Fruit fly (Drosophila melanogaster) whole organism, embryonic: Measurements from ENCODE around the gene CG17612.
A peak's percentile ranks its signal among the peaks of the same experiment; 100 is the strongest.

Source experiments
- Adf1 ChIP-seq: fragments of 200-800 bp; sonication (Bioruptor generic); IDR thresholded peaks from 2 replicates; pipeline ENCODE4 v1.3.6; 2022; ENCODE audit warnings: missing biosample characterization, missing genetic modification characterization
- Antp ChIP-seq: fragments of 200-800 bp; sonication (Bioruptor generic); optimal IDR thresholded peaks from 3 replicates; lab custom pipeline; 2016; ENCODE audit warnings: missing biosample characterization, missing genetic modification characterization
- Atf3 ChIP-seq: fragments of 200-800 bp; sonication (Bioruptor generic); optimal IDR thresholded peaks from 3 replicates; lab custom pipeline; 2016; ENCODE audit warnings: missing biosample characterization, missing genetic modification characterization
- Atf6 ChIP-seq: fragments of 200-800 bp; sonication (Bioruptor generic); IDR thresholded peaks from 2 replicates; pipeline ENCODE4 v1.3.6; 2022; ENCODE audit warnings: missing biosample characterization, missing genetic modification characterization
- B-H2 ChIP-seq: fragments of 200-800 bp; sonication (Bioruptor generic); optimal IDR thresholded peaks from 2 replicates; lab custom pipeline; 2018; ENCODE audit warnings: missing biosample characterization, mild to moderate bottlenecking, missing genetic modification characterization
- CG10274 ChIP-seq: fragments of 200-800 bp; sonication (Bioruptor generic); optimal IDR thresholded peaks from 3 replicates; lab custom pipeline; 2017; ENCODE audit warnings: missing biosample characterization, mild to moderate bottlenecking, missing genetic modification characterization
- CG10321 ChIP-seq: fragments of 200-800 bp; sonication (Bioruptor generic); IDR thresholded peaks from 2 replicates; pipeline ENCODE4 v1.3.6; 2022; ENCODE audit warnings: missing biosample characterization, missing genetic modification characterization
- CG10565 ChIP-seq: fragments of 200-800 bp; sonication (Bioruptor generic); optimal IDR thresholded peaks from 3 replicates; lab custom pipeline; 2016; ENCODE audit warnings: missing biosample characterization, mild to moderate bottlenecking, missing genetic modification characterization
- CG12071 ChIP-seq: fragments of 200-800 bp; sonication (Bioruptor generic); optimal IDR thresholded peaks from 3 replicates; lab custom pipeline; 2018; ENCODE audit warnings: missing biosample characterization, mild to moderate bottlenecking, missing genetic modification characterization
- CG13296 ChIP-seq: fragments of 200-800 bp; sonication (Bioruptor generic); optimal IDR thresholded peaks from 3 replicates; lab custom pipeline; 2018; ENCODE audit warnings: missing biosample characterization, mild to moderate bottlenecking, missing genetic modification characterization
- CG13424 ChIP-seq: fragments of 200-800 bp; sonication (Bioruptor generic); optimal IDR thresholded peaks from 2 replicates; lab custom pipeline; 2019; ENCODE audit warnings: missing biosample characterization, mild to moderate bottlenecking, missing genetic modification characterization, moderate library complexity
- CG14050 ChIP-seq: fragments of 200-800 bp; sonication (Bioruptor generic); IDR thresholded peaks from 3 replicates; pipeline ENCODE4 v1.3.6; 2022; ENCODE audit warnings: missing biosample characterization, missing genetic modification characterization
- CG15269 ChIP-seq: fragments of 200-800 bp; sonication (Bioruptor generic); optimal IDR thresholded peaks from 2 replicates; lab custom pipeline; 2018; ENCODE audit warnings: missing biosample characterization, mild to moderate bottlenecking, missing genetic modification characterization, moderate library complexity
- CG15514 ChIP-seq: fragments of 200-800 bp; sonication (Bioruptor generic); optimal IDR thresholded peaks from 3 replicates; lab custom pipeline; 2017; ENCODE audit warnings: missing biosample characterization, missing genetic modification characterization, mild to moderate bottlenecking, moderate library complexity, missing genetic modification reagents
- CG1647 ChIP-seq: fragments of 200-800 bp; sonication (Bioruptor generic); optimal IDR thresholded peaks from 3 replicates; lab custom pipeline; 2016; ENCODE audit warnings: missing biosample characterization, missing genetic modification characterization
- CG16813 ChIP-seq: fragments of 200-800 bp; sonication (Bioruptor generic); IDR thresholded peaks from 3 replicates; pipeline ENCODE4 v1.3.6; 2022; ENCODE audit warnings: missing biosample characterization, missing genetic modification characterization; ENCODE audit not compliant: partially characterized antibody
- CG2120 ChIP-seq: fragments of 200-800 bp; sonication (Bioruptor generic); optimal IDR thresholded peaks from 3 replicates; lab custom pipeline; 2016; ENCODE audit warnings: missing biosample characterization, missing genetic modification characterization
- CG32767 ChIP-seq: fragments of 200-800 bp; sonication (Bioruptor generic); IDR thresholded peaks from 2 replicates; pipeline ENCODE4 v1.3.6; 2022; ENCODE audit warnings: missing biosample characterization, missing genetic modification characterization
- CG3281 ChIP-seq: fragments of 200-800 bp; sonication (Bioruptor generic); optimal IDR thresholded peaks from 3 replicates; lab custom pipeline; 2017; ENCODE audit warnings: missing biosample characterization, mild to moderate bottlenecking, missing genetic modification characterization
- CG3726 ChIP-seq: fragments of 200-800 bp; sonication (Bioruptor generic); IDR thresholded peaks from 3 replicates; pipeline ENCODE4, ENCODE4 v1.3.6; 2022; ENCODE audit warnings: missing biosample characterization, missing genetic modification characterization
- CG7839 ChIP-seq: fragments of 200-800 bp; sonication (Bioruptor generic); optimal IDR thresholded peaks from 3 replicates; lab custom pipeline; 2018; ENCODE audit warnings: missing biosample characterization, mild to moderate bottlenecking, missing genetic modification characterization, moderate library complexity
- CG7987 ChIP-seq: fragments of 200-800 bp; sonication (Bioruptor generic); optimal IDR thresholded peaks from 2 replicates; lab custom pipeline; 2018; ENCODE audit warnings: missing biosample characterization, mild to moderate bottlenecking, missing genetic modification characterization, moderate library complexity
- CG8290 ChIP-seq, 3 experiments: fragments of 200-800 bp; sonication (Bioruptor generic); optimal IDR thresholded peaks; 2 replicates each; lab custom pipeline; 2016 to 2019; ENCODE audit warnings: missing biosample characterization in 3 of 3, missing genetic modification characterization in 3 of 3, mild to moderate bottlenecking in 2 of 3, moderate library complexity in 1 of 3
- Dbx ChIP-seq: fragments of 200-800 bp; sonication (Bioruptor generic); IDR thresholded peaks from 3 replicates; pipeline ENCODE4 v1.3.6; 2022; ENCODE audit warnings: missing biosample characterization, missing genetic modification characterization
- Ets97D ChIP-seq: fragments of 200-800 bp; sonication (Bioruptor generic); optimal IDR thresholded peaks from 3 replicates; lab custom pipeline; 2016; ENCODE audit warnings: missing biosample characterization, missing genetic modification characterization
- Jarid2 ChIP-seq: fragments of 200-800 bp; sonication (Bioruptor generic); optimal IDR thresholded peaks from 3 replicates; lab custom pipeline; 2017; ENCODE audit warnings: mild to moderate bottlenecking, missing biosample characterization, missing genetic modification reagents, missing genetic modification characterization
- NC2β ChIP-seq: fragments of 200-800 bp; sonication (Bioruptor generic); optimal IDR thresholded peaks from 2 replicates; lab custom pipeline; 2016; ENCODE audit warnings: missing biosample characterization, missing genetic modification characterization
- NFAT ChIP-seq: fragments of 200-800 bp; sonication (Bioruptor generic); IDR thresholded peaks from 2 replicates; pipeline ENCODE4 v1.3.6; 2022; ENCODE audit warnings: missing biosample characterization, missing genetic modification characterization
- Rfx ChIP-seq: fragments of 200-800 bp; sonication (Bioruptor generic); IDR thresholded peaks from 2 replicates; pipeline ENCODE4 v1.3.6; 2022; ENCODE audit warnings: missing biosample characterization, missing genetic modification characterization
- Side ChIP-seq: fragments of 200-800 bp; sonication (Bioruptor generic); optimal IDR thresholded peaks from 2 replicates; lab custom pipeline; 2016; ENCODE audit warnings: missing biosample characterization, missing genetic modification characterization
- Trl ChIP-seq, 3 experiments: fragments of >200 bp in 2 of 3; fragments of 200-800 bp in 1 of 3; sonication (Bioruptor generic) in 1 of 3; optimal IDR thresholded peaks; 2 replicates in 1 of 3; 3 replicates in 2 of 3; lab custom pipeline; 2016 to 2017; ENCODE audit warnings: missing biosample characterization in 1 of 3, missing genetic modification characterization in 1 of 3
- bowl ChIP-seq: fragments of 200-800 bp; sonication (Bioruptor generic); IDR thresholded peaks from 2 replicates; pipeline ENCODE4 v1.3.6; 2022; ENCODE audit warnings: missing biosample characterization, missing genetic modification characterization
- br ChIP-seq: fragments of >200 bp; optimal IDR thresholded peaks from 2 replicates; lab custom pipeline; 2017
- chm ChIP-seq: fragments of 200-800 bp; sonication (Bioruptor generic); IDR thresholded peaks from 2 replicates; pipeline ENCODE4 v1.3.6; 2022; ENCODE audit warnings: missing biosample characterization, missing genetic modification characterization
- ci ChIP-seq: fragments of 200-800 bp; sonication (Bioruptor generic); IDR thresholded peaks from 3 replicates; pipeline ENCODE4 v1.3.6; 2022; ENCODE audit warnings: missing biosample characterization, missing genetic modification characterization
- danr ChIP-seq: fragments of 200-800 bp; sonication (Bioruptor generic); IDR thresholded peaks from 2 replicates; pipeline ENCODE4 v1.3.6; 2022; ENCODE audit warnings: missing biosample characterization, missing genetic modification characterization
- esg ChIP-seq: fragments of 200-800 bp; sonication (Bioruptor generic); conservative IDR thresholded peaks from 2 replicates; pipeline ENCODE4 v1.3.6; 2022; ENCODE audit warnings: missing biosample characterization, missing genetic modification characterization
- fd3F ChIP-seq: fragments of 200-800 bp; sonication (Bioruptor generic); optimal IDR thresholded peaks from 2 replicates; lab custom pipeline; 2018; ENCODE audit warnings: missing biosample characterization, mild to moderate bottlenecking, missing genetic modification characterization, moderate library complexity
- fd64A ChIP-seq: fragments of 200-800 bp; sonication (Bioruptor generic); optimal IDR thresholded peaks from 3 replicates; lab custom pipeline; 2018; ENCODE audit warnings: missing biosample characterization, mild to moderate bottlenecking, missing genetic modification characterization
- gro ChIP-seq: fragments of 200-800 bp; sonication (Bioruptor generic); optimal IDR thresholded peaks from 2 replicates; lab custom pipeline; 2016; ENCODE audit warnings: missing biosample characterization, missing genetic modification characterization
- gt ChIP-seq: fragments of 200-800 bp; sonication (Bioruptor generic); IDR thresholded peaks from 2 replicates; pipeline ENCODE4 v1.3.6; 2022; ENCODE audit warnings: missing biosample characterization, missing genetic modification characterization
- hth ChIP-seq: fragments of >200 bp; optimal IDR thresholded peaks from 2 replicates; lab custom pipeline; 2017; ENCODE audit warnings: inconsistent platforms
- lilli ChIP-seq: fragments of 200-800 bp; sonication (Bioruptor generic); optimal IDR thresholded peaks from 3 replicates; lab custom pipeline; 2016; ENCODE audit warnings: missing biosample characterization, missing genetic modification characterization
- otp ChIP-seq: fragments of 200-800 bp; sonication (Bioruptor generic); IDR thresholded peaks from 3 replicates; pipeline ENCODE4, ENCODE4 v1.3.6; 2022; ENCODE audit warnings: missing biosample characterization, missing genetic modification characterization
- pita ChIP-seq: fragments of 200-800 bp; sonication (Bioruptor generic); optimal IDR thresholded peaks from 2 replicates; lab custom pipeline; 2017; ENCODE audit warnings: missing biosample characterization, mild to moderate bottlenecking, missing genetic modification characterization
- pum ChIP-seq: fragments of 200-800 bp; sonication (Bioruptor generic); optimal IDR thresholded peaks from 2 replicates; lab custom pipeline; 2016; ENCODE audit warnings: missing biosample characterization, missing genetic modification characterization
- ranshi ChIP-seq: fragments of 200-800 bp; sonication (Bioruptor generic); IDR thresholded peaks from 2 replicates; pipeline ENCODE4 v1.3.6; 2022; ENCODE audit warnings: missing biosample characterization, missing genetic modification characterization
- sens ChIP-seq: fragments of 200-800 bp; sonication (Bioruptor generic); peaks from one replicate; lab custom pipeline; 2016; ENCODE audit warnings: missing biosample characterization, missing genetic modification characterization
- sens-2 ChIP-seq: fragments of 200-800 bp; sonication (Bioruptor generic); IDR thresholded peaks from 2 replicates; pipeline ENCODE4 v1.3.6; 2022; ENCODE audit warnings: missing biosample characterization, missing genetic modification characterization
- sqz ChIP-seq: fragments of 200-800 bp; sonication (Bioruptor generic); optimal IDR thresholded peaks from 3 replicates; lab custom pipeline; 2018; ENCODE audit warnings: missing biosample characterization, mild to moderate bottlenecking, missing genetic modification characterization
- tna ChIP-seq: fragments of 200-800 bp; sonication (Bioruptor generic); IDR thresholded peaks from 2 replicates; pipeline ENCODE4 v1.3.6; 2022; ENCODE audit warnings: missing biosample characterization, missing genetic modification characterization; ENCODE audit not compliant: partially characterized antibody
- wdn ChIP-seq: fragments of 200-800 bp; sonication (Bioruptor generic); IDR thresholded peaks from 2 replicates; pipeline ENCODE4 v1.3.6; 2022; ENCODE audit warnings: missing biosample characterization, missing genetic modification characterization

Gene CG17612

DNA sequence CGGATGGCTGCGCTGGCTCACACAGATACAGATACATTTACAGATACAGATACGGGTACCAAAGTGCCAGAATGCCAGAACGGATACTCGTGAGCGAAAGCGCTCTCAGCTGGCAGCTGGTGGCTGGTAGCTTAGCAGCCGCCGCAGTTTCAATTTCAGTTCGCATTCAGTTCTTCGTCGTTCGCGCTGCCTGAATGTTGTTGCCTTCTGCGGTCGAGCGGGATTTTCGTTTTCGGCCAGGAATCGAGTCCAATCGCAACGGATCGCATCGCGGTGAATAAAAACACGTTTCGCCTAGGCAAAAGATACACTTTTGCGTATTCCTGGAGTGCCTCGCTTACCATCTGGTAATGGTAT, 48.8 kb downstream of the CG17612 start, which contains the start of gene Atet (continued):
- TF ChIP-seq NFAT (GFP tag; lab: Robert Waterston, UW) (peak; percentile 46; the same call in 1 of the 2 replicates), chm (GFP tag; lab: Robert Waterston, UW) (peak; percentile 70), CG15269 (no peak), CG13296 (GFP tag; lab: Kevin White, UChicago) (no peak), CG3726 (GFP tag; lab: Robert Waterston, UW) (no peak), CG7987 (GFP tag; lab: Kevin White, UChicago) (no peak), NC2β (no peak), CG8290 (GFP tag; optimal IDR thresholded peaks at IDR 0.05; lab: Kevin White, UChicago) (no peak), CG8290 (tag; optimal IDR thresholded peaks at IDR 0.05; lab: Kevin White, UChicago) (peak in 1 of 2 experiments; percentile 71), CG12071 (peak; percentile 47), CG7839 (tag; lab: Kevin White, UChicago) (no peak), bowl (GFP tag; lab: Robert Waterston, UW) (0 out of 2 replicates have a peak, but pooled peaks have one; percentile 20), hth (lab: Kevin White, UChicago) (no peak), CG10565 (GFP tag; lab: Kevin White, UChicago) (no peak), CG2120 (GFP tag; lab: Kevin White, UChicago) (no peak), CG16813 (peak; percentile 29; the same call in 1 of the 3 replicates), Jarid2 (GFP tag; lab: Kevin White, UChicago) (peak; percentile 96), ranshi (GFP tag; lab: Robert Waterston, UW) (no peak; the same call in 1 of the 2 replicates), tna (GFP tag; lab: Robert Waterston, UW) (no peak; the same call in 1 of the 2 replicates), B-H2 (GFP tag; lab: Kevin White, UChicago) (no peak), gt (GFP tag; lab: Robert Waterston, UW) (no peak), CG3281 (GFP tag; lab: Kevin White, UChicago) (no peak), ci (peak; percentile 85), CG15514 (GFP tag; lab: Kevin White, UChicago) (no peak), gro (GFP tag; lab: Kevin White, UChicago) (peak; percentile 30), CG1647 (GFP tag; lab: Kevin White, UChicago) (no peak), sens-2 (GFP tag; lab: Robert Waterston, UW) (no peak), CG14050 (GFP tag; lab: Robert Waterston, UW) (no peak), danr (no peak), Trl (optimal IDR thresholded peaks at IDR 0.05; lab: Kevin White, UChicago) (peak; percentile 60 to 65), Trl (GFP tag; optimal IDR thresholded peaks at IDR 0.05; lab: Kevin White, UChicago) (no peak), Dbx (GFP tag; lab: Robert Waterston, UW) (peak; percentile 37; the same call in 1 of the 3 replicates), otp (no peak; the same call in 2 of the 3 replicates), fd3F (no peak), CG13424 (tag; lab: Kevin White, UChicago) (no peak), Ets97D (GFP tag; lab: Kevin White, UChicago) (no peak), Rfx (GFP tag; lab: Robert Waterston, UW) (no peak; the same call in 1 of the 2 replicates), wdn (GFP tag; lab: Robert Waterston, UW) (no peak; the same call in 1 of the 2 replicates), pita (GFP tag; lab: Kevin White, UChicago) (no peak), Antp (GFP tag; lab: Kevin White, UChicago) (no peak), CG10321 (GFP tag; lab: Robert Waterston, UW) (peak; percentile 39; the same call in 1 of the 2 replicates), br (no peak), sqz (GFP tag; lab: Kevin White, UChicago) (no peak), lilli (GFP tag; lab: Kevin White, UChicago) (no peak), Side (GFP tag; lab: Kevin White, UChicago) (no peak), Atf3 (GFP tag; lab: Kevin White, UChicago) (no peak), Adf1 (peak; percentile 46; the same call in 1 of the 2 replicates), Atf6 (GFP tag; lab: Robert Waterston, UW) (peak; percentile 43; the same call in 1 of the 2 replicates), fd64A (no peak), esg (GFP tag; lab: Robert Waterston, UW) (no peak), sens (GFP tag; lab: Kevin White, UChicago) (no peak), CG10274 (GFP tag; lab: Kevin White, UChicago) (no peak), CG32767 (peak; percentile 23; the same call in 1 of the 2 replicates), pum (GFP tag; lab: Kevin White, UChicago) (no peak)
